Fruit fly (Drosophila melanogaster): ENCODE data around the gene tll.

DNA sequence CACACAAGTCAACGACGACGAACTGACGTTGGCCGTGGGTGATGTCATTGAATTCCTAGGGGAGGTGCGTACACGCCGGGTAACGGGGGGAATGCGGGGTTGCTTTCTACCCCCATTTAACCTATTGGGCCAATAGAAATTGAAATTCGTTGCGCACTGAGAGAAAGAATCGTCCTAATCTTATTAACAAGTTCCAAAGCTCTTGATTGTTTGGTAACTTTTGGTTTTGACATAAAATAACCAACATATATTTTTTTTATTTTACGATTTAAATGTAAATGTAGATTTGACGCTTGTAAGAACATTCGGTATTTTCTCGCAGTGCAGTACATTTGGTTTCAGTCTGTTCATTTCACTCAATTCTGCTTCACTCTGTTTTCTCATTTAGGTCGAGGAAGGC lies 34.9 kb upstream of the tll start:
- TF ChIP-seq Lpt (GFP tag; optimal IDR thresholded peaks at IDR 0.05) (no peak), CG10321 (GFP tag; IDR thresholded peaks at IDR 0.05) (peak; percentile 33; the same call in 1 of the 2 replicates), ara (GFP tag; IDR thresholded peaks at IDR 0.05) (peak; percentile 79), CG6854 (GFP tag; optimal IDR thresholded peaks at IDR 0.05) (peak; percentile 66), sc (optimal IDR thresholded peaks at IDR 0.05) (no peak), sc (GFP tag; optimal IDR thresholded peaks at IDR 0.05) (peak; percentile 78), tap (tag; optimal IDR thresholded peaks at IDR 0.05) (peak; percentile 84), Oaz (GFP tag; IDR thresholded peaks at IDR 0.05) (peak; percentile 47; the same call in 1 of the 2 replicates), CG6254 (GFP tag; optimal IDR thresholded peaks at IDR 0.05) (peak; percentile 87), unpg (GFP tag; optimal IDR thresholded peaks at IDR 0.05) (peak; percentile 92), Deaf1 (tag; optimal IDR thresholded peaks at IDR 0.05) (peak; percentile 44), crol (GFP tag; IDR thresholded peaks at IDR 0.05) (peak; percentile 83), CG33557 (GFP tag; optimal IDR thresholded peaks at IDR 0.05) (peak; percentile 79), ac (GFP tag; optimal IDR thresholded peaks at IDR 0.05) (peak; percentile 62)
